Worm (Caenorhabditis elegans) whole organism, L4/young adult: ENCODE data around the gene vha-4.

ENCODE experiments used
- W03F9.2 ChIP-seq: fragments of 150-350 bp; optimal IDR thresholded peaks from 2 replicates; lab custom pipeline; 2014; ENCODE audit warnings: missing biosample characterization, missing genetic modification characterization
- dao-5 ChIP-seq: sonication (generic microtip); optimal IDR thresholded peaks from 2 replicates; lab custom pipeline; 2016; ENCODE audit warnings: missing genotype, missing genetic modification characterization, moderate library complexity, missing compliant biosample characterization
- him-1 ChIP-seq: sonication (generic microtip); optimal IDR thresholded peaks from 2 replicates; lab custom pipeline; 2016; ENCODE audit warnings: missing genotype, missing genetic modification reagents, missing genetic modification characterization, missing compliant biosample characterization

DNA sequence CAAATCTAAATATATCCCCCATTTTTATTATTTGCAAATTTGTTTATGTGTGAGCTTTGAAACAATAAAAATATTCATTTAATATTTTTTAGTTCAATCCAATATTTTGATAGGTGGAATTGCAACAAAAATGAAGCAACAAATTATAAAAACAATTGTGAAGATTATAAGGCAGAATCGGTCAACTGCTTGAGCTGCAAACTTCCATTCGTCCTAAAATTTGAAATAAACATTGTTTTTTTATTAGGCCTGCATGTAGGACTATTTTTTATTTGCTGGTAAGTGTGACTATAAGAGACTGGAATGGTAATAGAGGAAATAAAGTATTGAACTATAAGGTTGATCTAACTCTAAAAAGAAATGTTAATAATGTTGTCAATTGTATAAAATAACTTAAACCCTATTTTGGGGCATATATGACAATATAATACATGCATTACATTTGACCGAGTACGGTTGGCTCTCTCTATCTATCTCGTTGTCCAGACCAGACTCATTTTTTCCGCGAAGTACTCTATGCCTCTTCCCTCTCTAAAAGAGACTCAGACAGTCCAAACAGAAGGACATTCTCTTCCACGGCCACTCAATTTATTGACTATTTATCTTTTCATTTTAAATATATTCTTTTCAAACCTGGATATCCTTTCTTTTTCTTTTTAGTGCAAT, 33.4 kb downstream of the vha-4 start, which contains the start of gene T09A5.4:
- no peak for TF ChIP-seq dao-5
- TF ChIP-seq him-1 (tag; lab: Kevin White, UChicago), result no peak
- TF ChIP-seq W03F9.2, result no peak
